In the genomic region with DNA sequence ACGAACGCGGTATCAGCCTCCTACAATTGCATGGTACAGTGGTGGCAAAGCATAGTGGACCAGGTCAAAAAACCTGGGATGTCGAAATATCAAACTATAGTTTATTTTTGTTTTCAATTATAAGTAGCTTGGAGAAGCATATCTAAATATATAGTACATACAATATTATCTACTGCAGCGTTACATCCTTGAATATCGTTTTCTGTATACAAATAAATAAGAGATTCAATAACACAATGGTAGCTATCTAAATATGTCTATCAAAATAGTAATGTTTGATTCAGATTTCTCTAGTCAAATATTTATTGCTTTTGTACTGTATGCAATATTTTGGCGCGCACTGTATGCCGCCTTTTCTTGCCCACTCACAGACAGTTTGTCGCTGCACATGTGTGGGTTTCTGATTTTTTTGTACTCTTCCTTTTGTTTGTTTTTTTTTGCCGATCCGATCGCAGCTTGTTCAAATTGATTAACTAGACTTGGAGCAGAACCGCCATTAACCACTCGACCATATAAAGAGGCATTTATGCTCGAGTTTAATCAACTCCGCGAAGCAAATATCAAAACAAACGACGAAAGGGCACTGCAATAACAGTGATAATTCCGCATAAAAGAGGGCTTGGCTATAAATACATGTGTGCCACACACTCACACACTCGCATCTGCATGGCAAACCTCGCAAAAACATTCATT, we compare ENCODE assay signal across 1 fruit fly cellular context.
A peak's percentile ranks its signal among the peaks of the same experiment; 100 is the strongest.
TF ChIP-seq lines count a peak whose summit lies in the region.

No protein-coding gene starts in this region.

TF ChIP-seq in whole organism, embryonic, 481 proteins besides CTCF, POLR2A, EP300 and RAD21 (continued from another document and continues in another):
- TF ChIP-seq CG8290 (GFP tag; optimal IDR thresholded peaks at IDR 0.05; lab: Kevin White, UChicago) (peak; percentile 95), CG8290 (tag; optimal IDR thresholded peaks at IDR 0.05; lab: Kevin White, UChicago) (peak; percentile 72 to 90), CG18599 (GFP tag; optimal IDR thresholded peaks at IDR 0.05; lab: Kevin White, UChicago) (peak; percentile 95), ranshi (GFP tag; IDR thresholded peaks at IDR 0.05; lab: Robert Waterston, UW) (peak; percentile 93), CG6765 (GFP tag; optimal IDR thresholded peaks at IDR 0.05; lab: Kevin White, UChicago) (peak; percentile 92), Xrp1 (GFP tag; IDR thresholded peaks at IDR 0.05; lab: Robert Waterston, UW) (peak; percentile 97), pho (GFP tag; optimal IDR thresholded peaks at IDR 0.05; lab: Kevin White, UChicago) (peak; percentile 89), toy (GFP tag; IDR thresholded peaks at IDR 0.05; lab: Robert Waterston, UW) (peak; percentile 75; the same call in 1 of the 2 replicates), Taf1 (GFP tag; IDR thresholded peaks at IDR 0.05; lab: Robert Waterston, UW) (peak; percentile 82; the same call in 1 of the 2 replicates), CG12942 (GFP tag; optimal IDR thresholded peaks at IDR 0.05; lab: Kevin White, UChicago) (peak; percentile 87), CG14667 (GFP tag; IDR thresholded peaks at IDR 0.05; lab: Robert Waterston, UW) (peak; percentile 84), CG34376 (GFP tag; optimal IDR thresholded peaks at IDR 0.05; lab: Kevin White, UChicago) (peak; percentile 88), Jarid2 (GFP tag; optimal IDR thresholded peaks at IDR 0.05; lab: Kevin White, UChicago) (peak; percentile 82), ATbp (GFP tag; optimal IDR thresholded peaks at IDR 0.05; lab: Kevin White, UChicago) (peak; percentile 96), CG1602 (GFP tag; optimal IDR thresholded peaks at IDR 0.05; lab: Kevin White, UChicago) (peak; percentile 94), tup (GFP tag; optimal IDR thresholded peaks at IDR 0.05; lab: Kevin White, UChicago) (peak; percentile 86), CG15514 (GFP tag; optimal IDR thresholded peaks at IDR 0.05; lab: Kevin White, UChicago) (peak; percentile 80), ewg (GFP tag; optimal IDR thresholded peaks at IDR 0.05; lab: Kevin White, UChicago) (peak; percentile 90), CG7987 (GFP tag; optimal IDR thresholded peaks at IDR 0.05; lab: Kevin White, UChicago) (peak; percentile 79), Trl (optimal IDR thresholded peaks at IDR 0.05; lab: Kevin White, UChicago) (no peak), Trl (GFP tag; optimal IDR thresholded peaks at IDR 0.05; lab: Kevin White, UChicago) (peak; percentile 91), gro (GFP tag; optimal IDR thresholded peaks at IDR 0.05; lab: Kevin White, UChicago) (peak; percentile 85), Antp (GFP tag; optimal IDR thresholded peaks at IDR 0.05; lab: Kevin White, UChicago) (peak; percentile 88), Hr3 (GFP tag; optimal IDR thresholded peaks at IDR 0.05; lab: Kevin White, UChicago) (peak; percentile 95), bcd (GFP tag; optimal IDR thresholded peaks at IDR 0.05; lab: Kevin White, UChicago) (peak; percentile 96), h (optimal IDR thresholded peaks at IDR 0.05; lab: Kevin White, UChicago) (no peak), lov (optimal IDR thresholded peaks at IDR 0.05; lab: Kevin White, UChicago) (no peak), lov (GFP tag; IDR thresholded peaks at IDR 0.05; lab: Robert Waterston, UW) (peak; percentile 90), CG16815 (GFP tag; optimal IDR thresholded peaks at IDR 0.05; lab: Kevin White, UChicago) (peak; percentile 90), CG9817 (tag; optimal IDR thresholded peaks at IDR 0.05; lab: Kevin White, UChicago) (peak; percentile 88), bbx (GFP tag; IDR thresholded peaks at IDR 0.05; lab: Robert Waterston, UW; ENCODE audit: partially characterized antibody) (no peak), hth (optimal IDR thresholded peaks at IDR 0.05; lab: Kevin White, UChicago) (no peak), dm (GFP tag; optimal IDR thresholded peaks at IDR 0.05; lab: Kevin White, UChicago) (peak; percentile 68), caup (GFP tag; optimal IDR thresholded peaks at IDR 0.05; lab: Kevin White, UChicago; ENCODE audit: severe bottlenecking) (peak; percentile 94), CG12155 (GFP tag; optimal IDR thresholded peaks at IDR 0.05; lab: Kevin White, UChicago) (peak; percentile 87), usp (GFP tag; optimal IDR thresholded peaks at IDR 0.05; lab: Kevin White, UChicago) (no peak), crc (GFP tag; optimal IDR thresholded peaks at IDR 0.05; lab: Kevin White, UChicago) (peak; percentile 79), CG34422 (GFP tag; IDR thresholded peaks at IDR 0.05; lab: Robert Waterston, UW) (peak; percentile 94), CG13894 (tag; optimal IDR thresholded peaks at IDR 0.05; lab: Kevin White, UChicago) (peak; percentile 74), nmo (GFP tag; optimal IDR thresholded peaks at IDR 0.05; lab: Kevin White, UChicago) (peak; percentile 97), dysf (GFP tag; IDR thresholded peaks at IDR 0.05; lab: Robert Waterston, UW) (peak; percentile 95), klu (GFP tag; IDR thresholded peaks at IDR 0.05; lab: Robert Waterston, UW) (peak; percentile 91), CG12391 (tag; optimal IDR thresholded peaks at IDR 0.05; lab: Kevin White, UChicago) (peak; percentile 98), Meics (GFP tag; optimal IDR thresholded peaks at IDR 0.05; lab: Kevin White, UChicago) (peak; percentile 95), CG11695 (GFP tag; IDR thresholded peaks at IDR 0.05; lab: Robert Waterston, UW) (peak; percentile 98), CG32767 (GFP tag; IDR thresholded peaks at IDR 0.05; lab: Robert Waterston, UW) (peak; percentile 96), onecut (GFP tag; IDR thresholded peaks at IDR 0.05; lab: Robert Waterston, UW) (peak; percentile 91), ftz-f1 (GFP tag; optimal IDR thresholded peaks at IDR 0.05; lab: Kevin White, UChicago) (peak; percentile 33), Bteb2 (GFP tag; optimal IDR thresholded peaks at IDR 0.05; lab: Kevin White, UChicago) (peak; percentile 91), CG11456 (GFP tag; IDR thresholded peaks at IDR 0.05; lab: Robert Waterston, UW) (peak; percentile 90), ind (GFP tag; optimal IDR thresholded peaks at IDR 0.05; lab: Kevin White, UChicago) (peak; percentile 92), Chrac-16 (GFP tag; optimal IDR thresholded peaks at IDR 0.05; lab: Kevin White, UChicago) (peak; percentile 94), Eip74EF (GFP tag; optimal IDR thresholded peaks at IDR 0.05; lab: Kevin White, UChicago) (peak in 1 of 2 experiments; percentile 98), H15 (GFP tag; IDR thresholded peaks at IDR 0.05; lab: Robert Waterston, UW) (peak; percentile 89), CG18764 (GFP tag; optimal IDR thresholded peaks at IDR 0.05; lab: Kevin White, UChicago) (peak; percentile 91), E2f2 (GFP tag; IDR thresholded peaks at IDR 0.05; lab: Robert Waterston, UW) (peak; percentile 78), CG31388 (GFP tag; optimal IDR thresholded peaks at IDR 0.05; lab: Kevin White, UChicago) (peak; percentile 73), kah (GFP tag; optimal IDR thresholded peaks at IDR 0.05; lab: Kevin White, UChicago) (peak; percentile 90), nom (GFP tag; optimal IDR thresholded peaks at IDR 0.05; lab: Kevin White, UChicago) (peak; percentile 90), CG5180 (GFP tag; optimal IDR thresholded peaks at IDR 0.05; lab: Kevin White, UChicago) (peak; percentile 88), lilli (GFP tag; optimal IDR thresholded peaks at IDR 0.05; lab: Kevin White, UChicago) (peak; percentile 94), knrl (GFP tag; IDR thresholded peaks at IDR 0.05; lab: Robert Waterston, UW; ENCODE audit: partially characterized antibody) (no peak), gt (GFP tag; IDR thresholded peaks at IDR 0.05; lab: Robert Waterston, UW) (peak; percentile 76), CG17186 (GFP tag; optimal IDR thresholded peaks at IDR 0.05; lab: Kevin White, UChicago) (peak; percentile 81), Dp (GFP tag; optimal IDR thresholded peaks at IDR 0.05; lab: Kevin White, UChicago) (no peak), CG8478 (optimal IDR thresholded peaks at IDR 0.05; lab: Kevin White, UChicago) (no peak), chinmo (GFP tag; IDR thresholded peaks at IDR 0.05; lab: Robert Waterston, UW; ENCODE audit: partially characterized antibody) (no peak), CG2199 (GFP tag; IDR thresholded peaks at IDR 0.05; lab: Robert Waterston, UW) (peak; percentile 87), CG30403 (GFP tag; optimal IDR thresholded peaks at IDR 0.05; lab: Kevin White, UChicago) (peak; percentile 97), CG11093 (GFP tag; IDR thresholded peaks at IDR 0.05; lab: Robert Waterston, UW) (peak; percentile 88), trh (GFP tag; optimal IDR thresholded peaks at IDR 0.05; lab: Kevin White, UChicago) (peak; percentile 85), hkb (optimal IDR thresholded peaks at IDR 0.05; lab: Kevin White, UChicago) (no peak), hkb (GFP tag; IDR thresholded peaks at IDR 0.05; lab: Robert Waterston, UW) (peak; percentile 98), CG2678 (tag; optimal IDR thresholded peaks at IDR 0.05; lab: Kevin White, UChicago) (peak; percentile 97), CG1647 (GFP tag; optimal IDR thresholded peaks at IDR 0.05; lab: Kevin White, UChicago) (peak; percentile 73), Bgb (GFP tag; IDR thresholded peaks at IDR 0.05; lab: Robert Waterston, UW; ENCODE audit: partially characterized antibody) (no peak), CG3847 (GFP tag; IDR thresholded peaks at IDR 0.05; lab: Robert Waterston, UW) (peak; percentile 88), CG13296 (GFP tag; optimal IDR thresholded peaks at IDR 0.05; lab: Kevin White, UChicago) (peak; percentile 94), salm (tag; optimal IDR thresholded peaks at IDR 0.05; lab: Kevin White, UChicago) (peak; percentile 96), Bdp1 (GFP tag; optimal IDR thresholded peaks at IDR 0.05; lab: Kevin White, UChicago) (peak; percentile 86), btn (GFP tag; optimal IDR thresholded peaks at IDR 0.05; lab: Kevin White, UChicago) (peak; percentile 71), CG18619 (GFP tag; optimal IDR thresholded peaks at IDR 0.05; lab: Kevin White, UChicago) (peak; percentile 95), Oaz (GFP tag; IDR thresholded peaks at IDR 0.05; lab: Robert Waterston, UW) (peak; percentile 92), CG42726 (GFP tag; IDR thresholded peaks at IDR 0.05; lab: Robert Waterston, UW; ENCODE audit: partially characterized antibody) (no peak), Nf-YB (GFP tag; optimal IDR thresholded peaks at IDR 0.05; lab: Kevin White, UChicago) (peak; percentile 86), CG10267 (tag; optimal IDR thresholded peaks at IDR 0.05; lab: Kevin White, UChicago) (peak; percentile 90), amos (GFP tag; IDR thresholded peaks at IDR 0.05; lab: Robert Waterston, UW; ENCODE audit: partially characterized antibody) (no peak), D19B (GFP tag; optimal IDR thresholded peaks at IDR 0.05; lab: Kevin White, UChicago) (peak; percentile 88), Sry-β (GFP tag; optimal IDR thresholded peaks at IDR 0.05; lab: Kevin White, UChicago) (peak; percentile 53), CG16813 (GFP tag; IDR thresholded peaks at IDR 0.05; lab: Robert Waterston, UW; ENCODE audit: partially characterized antibody) (no peak), zen2 (GFP tag; IDR thresholded peaks at IDR 0.05; lab: Robert Waterston, UW; ENCODE audit: partially characterized antibody) (no peak), CG9727 (GFP tag; optimal IDR thresholded peaks at IDR 0.05; lab: Kevin White, UChicago) (peak; percentile 97), gcm (GFP tag; optimal IDR thresholded peaks at IDR 0.05; lab: Kevin White, UChicago) (peak; percentile 98), inv (GFP tag; IDR thresholded peaks at IDR 0.05; lab: Robert Waterston, UW; ENCODE audit: partially characterized antibody) (no peak), bsh (GFP tag; optimal IDR thresholded peaks at IDR 0.05; lab: Kevin White, UChicago) (peak; percentile 96 to 97), ac (GFP tag; optimal IDR thresholded peaks at IDR 0.05; lab: Kevin White, UChicago) (peak; percentile 85), CG17385 (GFP tag; optimal IDR thresholded peaks at IDR 0.05; lab: Kevin White, UChicago) (peak; percentile 94), CG10431 (GFP tag; optimal IDR thresholded peaks at IDR 0.05; lab: Kevin White, UChicago) (peak; percentile 90), eyg (GFP tag; optimal IDR thresholded peaks at IDR 0.05; lab: Kevin White, UChicago) (peak; percentile 81), CG12659 (GFP tag; optimal IDR thresholded peaks at IDR 0.05; lab: Kevin White, UChicago) (peak; percentile 97), CG2712 (tag; optimal IDR thresholded peaks at IDR 0.05; lab: Kevin White, UChicago) (peak; percentile 97), CG7786 (GFP tag; optimal IDR thresholded peaks at IDR 0.05; lab: Kevin White, UChicago) (peak; percentile 88), psq (GFP tag; optimal IDR thresholded peaks at IDR 0.05; lab: Kevin White, UChicago) (peak; percentile 67), CG6175 (GFP tag; IDR thresholded peaks at IDR 0.05; lab: Robert Waterston, UW) (peak; percentile 82), phol (tag; optimal IDR thresholded peaks at IDR 0.05; lab: Kevin White, UChicago) (peak; percentile 97), z (GFP tag; IDR thresholded peaks at IDR 0.05; lab: Robert Waterston, UW) (peak; percentile 74; the same call in 2 of the 3 replicates), exex (tag; optimal IDR thresholded peaks at IDR 0.05; lab: Kevin White, UChicago) (peak; percentile 53), CG34224 (GFP tag; IDR thresholded peaks at IDR 0.05; lab: Robert Waterston, UW; ENCODE audit: partially characterized antibody) (no peak; the same call in 2 of the 3 replicates), Max (GFP tag; optimal IDR thresholded peaks at IDR 0.05; lab: Kevin White, UChicago) (peak; percentile 96), Hr78 (GFP tag; optimal IDR thresholded peaks at IDR 0.05; lab: Kevin White, UChicago) (peak in 1 of 2 experiments; percentile 91), Ada2b (GFP tag; IDR thresholded peaks at IDR 0.05; lab: Robert Waterston, UW) (peak; percentile 86), CG7271 (tag; optimal IDR thresholded peaks at IDR 0.05; lab: Kevin White, UChicago) (no peak), da (GFP tag; optimal IDR thresholded peaks at IDR 0.05; lab: Kevin White, UChicago) (peak; percentile 81), CG3281 (GFP tag; optimal IDR thresholded peaks at IDR 0.05; lab: Kevin White, UChicago) (peak; percentile 95), Dip3 (GFP tag; optimal IDR thresholded peaks at IDR 0.05; lab: Kevin White, UChicago) (peak; percentile 88), oc (tag; optimal IDR thresholded peaks at IDR 0.05; lab: Kevin White, UChicago) (peak; percentile 94), Fer2 (tag; optimal IDR thresholded peaks at IDR 0.05; lab: Kevin White, UChicago) (peak; percentile 69), CG11560 (tag; IDR thresholded peaks at IDR 0.05; lab: Robert Waterston, UW) (peak; percentile 80; the same call in 2 of the 3 replicates), pita (GFP tag; optimal IDR thresholded peaks at IDR 0.05; lab: Kevin White, UChicago) (no peak), Camta (GFP tag; optimal IDR thresholded peaks at IDR 0.05; lab: Kevin White, UChicago) (peak; percentile 93), schlank (tag; optimal IDR thresholded peaks at IDR 0.05; lab: Kevin White, UChicago) (peak; percentile 81)
